Worm (Caenorhabditis elegans) whole organism, early embryonic: ENCODE data around the gene dgk-3.

ENCODE experiments used
- B0310.2 ChIP-seq: sonication (generic microtip); optimal IDR thresholded peaks from 2 replicates; lab custom pipeline; 2016; ENCODE audit warnings: mild to moderate bottlenecking, missing genetic modification characterization, missing compliant biosample characterization
- F13C5.2 ChIP-seq: sonication (generic microtip); optimal IDR thresholded peaks from 2 replicates; lab custom pipeline; 2017; ENCODE audit warnings: mild to moderate bottlenecking, missing genetic modification characterization, inconsistent platforms, missing compliant biosample characterization
- aly-1 ChIP-seq: sonication (generic microtip); optimal IDR thresholded peaks from 2 replicates; lab custom pipeline; 2016; ENCODE audit warnings: missing genetic modification characterization, missing compliant biosample characterization
- ama-1 ChIP-seq: fragments of 150-350 bp; optimal IDR thresholded peaks from 2 replicates; lab custom pipeline; 2014
- ceh-13 ChIP-seq: fragments of 200-800 bp; sonication (Bioruptor generic); optimal IDR thresholded peaks from 2 replicates; lab custom pipeline; 2018; ENCODE audit warnings: mild to moderate bottlenecking, missing genetic modification characterization, missing compliant biosample characterization
- ceh-36 ChIP-seq: sonication (generic microtip); optimal IDR thresholded peaks from 2 replicates; lab custom pipeline; 2016; ENCODE audit warnings: missing genetic modification characterization, inconsistent platforms, missing compliant biosample characterization
- ets-7 ChIP-seq: sonication (generic microtip); optimal IDR thresholded peaks from 2 replicates; lab custom pipeline; 2016; ENCODE audit warnings: missing genotype, missing genetic modification characterization, missing compliant biosample characterization
- flt-1 ChIP-seq: fragments of 200-800 bp; sonication (Bioruptor generic); IDR thresholded peaks from 2 replicates; pipeline ENCODE4 v1.3.6; 2022; ENCODE audit warnings: missing genetic modification characterization, missing compliant biosample characterization
- hmbx-1 ChIP-seq: sonication (generic microtip); optimal IDR thresholded peaks from 2 replicates; lab custom pipeline; 2016; ENCODE audit warnings: mild to moderate bottlenecking, missing genetic modification characterization, missing compliant biosample characterization
- hmg-4 ChIP-seq: fragments of 200-800 bp; sonication (Bioruptor generic); optimal IDR thresholded peaks from 2 replicates; lab custom pipeline; 2018; ENCODE audit warnings: mild to moderate bottlenecking, missing genetic modification characterization, missing compliant biosample characterization
- hnd-1 ChIP-seq: sonication (generic microtip); optimal IDR thresholded peaks from 2 replicates; lab custom pipeline; 2016; ENCODE audit warnings: missing genetic modification characterization, missing compliant biosample characterization
- pes-1 ChIP-seq: fragments of 200-800 bp; sonication (Bioruptor generic); IDR thresholded peaks from 2 replicates; pipeline ENCODE4 v1.3.6; 2022; ENCODE audit warnings: missing genetic modification reagents, missing genetic modification characterization, missing compliant biosample characterization
- scrt-1 ChIP-seq: fragments of 200-800 bp; sonication (Bioruptor generic); IDR thresholded peaks from 2 replicates; pipeline ENCODE4 v1.3.6; 2022; ENCODE audit warnings: missing genetic modification characterization, missing compliant biosample characterization
- sea-1 ChIP-seq: fragments of 200-800 bp; sonication (Bioruptor generic); conservative IDR thresholded peaks from 2 replicates; pipeline ENCODE4 v1.3.6; 2022; ENCODE audit warnings: missing genetic modification characterization, missing compliant biosample characterization
- tbx-11 ChIP-seq: fragments of 200-800 bp; sonication (Bioruptor generic); IDR thresholded peaks from 2 replicates; pipeline ENCODE4 v1.3.6; 2022; ENCODE audit warnings: missing genetic modification characterization, missing compliant biosample characterization
- tbx-37 ChIP-seq: fragments of 200-800 bp; sonication (Bioruptor generic); conservative IDR thresholded peaks from 2 replicates; pipeline ENCODE4 v1.3.6; 2022; ENCODE audit warnings: missing genetic modification reagents, missing genetic modification characterization, missing compliant biosample characterization
- tra-4 ChIP-seq: sonication (generic microtip); optimal IDR thresholded peaks from 2 replicates; lab custom pipeline; 2017; ENCODE audit warnings: missing genetic modification characterization, missing compliant biosample characterization

dgk-3 gene

ce11 chrIII:9162634-9163118 lies at the start of gene dgk-3:
Gene dgk-3, plus strand, starts transcription at chrIII:9163068.
- TF ChIP-seq tbx-37 (GFP tag; lab: Robert Waterston, UW) (no peak), scrt-1 (GFP tag; lab: Robert Waterston, UW) (no peak), F13C5.2 (tag; lab: Kevin White, UChicago) (no peak), sea-1 (no peak), flt-1 (GFP tag; lab: Robert Waterston, UW) (no peak), tra-4 (tag; lab: Kevin White, UChicago) (no peak), aly-1 (tag; lab: Kevin White, UChicago) (no peak), tbx-11 (GFP tag; lab: Robert Waterston, UW) (no peak), B0310.2 (no peak), hmg-4 (GFP tag; lab: Kevin White, UChicago) (no peak), ets-7 (tag; lab: Kevin White, UChicago) (no peak), ama-1 (no peak)

ce11 chrIII:9114076-9114475 lies 48.8 kb upstream of the dgk-3 start:
- TF ChIP-seq pes-1 (GFP tag; lab: Robert Waterston, UW) (no peak), sea-1 (no peak), ceh-36 (tag; lab: Kevin White, UChicago) (no peak), hmg-4 (GFP tag; lab: Kevin White, UChicago) (no peak), ama-1 (no peak), scrt-1 (GFP tag; lab: Robert Waterston, UW) (no peak), tbx-11 (GFP tag; lab: Robert Waterston, UW) (no peak), flt-1 (GFP tag; lab: Robert Waterston, UW) (no peak)

ce11 chrIII:9114649-9115048 lies 48.2 kb upstream of the dgk-3 start, which contains the start of gene ZK512.1:
Gene ZK512.1, plus strand, starts transcription at chrIII:9114949.
- no peak for TF ChIP-seq scrt-1 (GFP tag; lab: Robert Waterston, UW)
- peak; percentile 23 for TF ChIP-seq hmg-4 (GFP tag; lab: Kevin White, UChicago)
- no peak for TF ChIP-seq ama-1

ce11 chrIII:9115745-9116144 lies 47.1 kb upstream of the dgk-3 start:
- no peak for TF ChIP-seq pes-1 (GFP tag; lab: Robert Waterston, UW)
- TF ChIP-seq flt-1 (GFP tag; lab: Robert Waterston, UW), result no peak
- TF ChIP-seq ets-7 (tag; lab: Kevin White, UChicago), result no peak
- no peak for TF ChIP-seq tbx-37 (GFP tag; lab: Robert Waterston, UW)

ce11 chrIII:9118314-9118850 lies 44.5 kb upstream of the dgk-3 start, which contains the start of gene grl-11:
Gene grl-11, minus strand, starts transcription at chrIII:9118364.
- no peak for TF ChIP-seq hmbx-1 (tag; lab: Kevin White, UChicago)
- no peak for TF ChIP-seq B0310.2
- no peak for TF ChIP-seq scrt-1 (GFP tag; lab: Robert Waterston, UW)
- no peak for TF ChIP-seq hmg-4 (GFP tag; lab: Kevin White, UChicago)
- TF ChIP-seq flt-1 (GFP tag; lab: Robert Waterston, UW), result no peak
- TF ChIP-seq tbx-11 (GFP tag; lab: Robert Waterston, UW), result no peak
- TF ChIP-seq tbx-37 (GFP tag; lab: Robert Waterston, UW), result no peak
- TF ChIP-seq sea-1, result no peak
- no peak for TF ChIP-seq ets-7 (tag; lab: Kevin White, UChicago)
- TF ChIP-seq hnd-1 (tag; lab: Kevin White, UChicago), result no peak
- no peak for TF ChIP-seq F13C5.2 (tag; lab: Kevin White, UChicago)
- TF ChIP-seq pes-1 (GFP tag; lab: Robert Waterston, UW), result no peak

- TF ChIP-seq ets-7 (tag; lab: Kevin White, UChicago) (no peak), tra-4 (tag; lab: Kevin White, UChicago) (no peak), hmg-4 (GFP tag; lab: Kevin White, UChicago) (no peak), hnd-1 (tag; lab: Kevin White, UChicago) (no peak), tbx-37 (GFP tag; lab: Robert Waterston, UW) (no peak), ceh-13 (no peak), B0310.2 (no peak)
These were observed 43.8 kb upstream of the dgk-3 start, which contains the start of gene ced-11 for ce11 chrIII:9118921-9119606. Gene ced-11, plus strand, starts transcription at chrIII:9119556.

ce11 chrIII:9125789-9126304 lies 37.0 kb upstream of the dgk-3 start, which contains the start of gene sec-16A.1:
Gene sec-16A.1, plus strand, starts transcription at chrIII:9125839.
- TF ChIP-seq scrt-1 (GFP tag; lab: Robert Waterston, UW) (no peak), tbx-37 (GFP tag; lab: Robert Waterston, UW) (no peak), hnd-1 (tag; lab: Kevin White, UChicago) (no peak), ama-1 (no peak), aly-1 (tag; lab: Kevin White, UChicago) (no peak), F13C5.2 (tag; lab: Kevin White, UChicago) (no peak), ets-7 (tag; lab: Kevin White, UChicago) (no peak), pes-1 (GFP tag; lab: Robert Waterston, UW) (no peak), tra-4 (tag; lab: Kevin White, UChicago) (no peak), ceh-36 (tag; lab: Kevin White, UChicago) (no peak), hmbx-1 (tag; lab: Kevin White, UChicago) (no peak)
